Fruit fly (Drosophila melanogaster) whole organism, wandering third instar larva: Measurements from ENCODE around the gene CG32026.

Source experiments
- CG9705 ChIP-seq: fragments of 200-800 bp; sonication (Bioruptor generic); optimal IDR thresholded peaks from 2 replicates; lab custom pipeline; 2018; ENCODE audit warnings: missing biosample characterization, mild to moderate bottlenecking, missing genetic modification characterization
- Hr83 ChIP-seq: fragments of 200-300 bp; sonication (Bioruptor generic); optimal IDR thresholded peaks from 2 replicates; lab custom pipeline; 2016; ENCODE audit warnings: missing biosample characterization, mild to moderate bottlenecking, missing genetic modification characterization, moderate library complexity; ENCODE audit not compliant: poor library complexity, severe bottlenecking
- Jra ChIP-seq: sonication (Bioruptor generic); optimal IDR thresholded peaks from 2 replicates; lab custom pipeline; 2016; ENCODE audit warnings: missing biosample characterization, missing genetic modification characterization
- Mio ChIP-seq: sonication (Bioruptor generic); optimal IDR thresholded peaks from 2 replicates; lab custom pipeline; 2016; ENCODE audit warnings: missing biosample characterization, missing genetic modification characterization
- Vsx2 ChIP-seq: fragments of 200-300, 225-300 bp; sonication (Bioruptor generic); optimal IDR thresholded peaks from 2 replicates; lab custom pipeline; 2018; ENCODE audit warnings: missing biosample characterization, missing genetic modification characterization; ENCODE audit not compliant: partially characterized antibody
- dl ChIP-seq, 2 experiments: fragments of 175-275, 200-275 bp in 1 of 2; fragments of 200-275 bp in 1 of 2; sonication (Bioruptor generic); optimal IDR thresholded peaks; lab custom pipeline; 2018; ENCODE audit warnings: mild to moderate bottlenecking in 2 of 2, missing biosample characterization in 2 of 2, missing genetic modification characterization in 2 of 2, moderate library complexity in 2 of 2; ENCODE audit not compliant: partially characterized antibody in 2 of 2, insufficient read depth in 1 of 2
- dsf ChIP-seq: sonication (Bioruptor generic); optimal IDR thresholded peaks from 2 replicates; lab custom pipeline; 2016; ENCODE audit warnings: missing biosample characterization, missing genetic modification characterization, borderline replicate concordance
- ey ChIP-seq: fragments of 200-800 bp; sonication (Bioruptor generic); optimal IDR thresholded peaks from 2 replicates; lab custom pipeline; 2016; ENCODE audit warnings: missing biosample characterization, missing genetic modification characterization
- jim ChIP-seq: fragments of 175-275, 200-325 bp; sonication (Bioruptor generic); optimal IDR thresholded peaks from 2 replicates; lab custom pipeline; 2016; ENCODE audit warnings: missing biosample characterization, mild to moderate bottlenecking, missing genetic modification characterization
- pan ChIP-seq: fragments of >200 bp; optimal IDR thresholded peaks from 2 replicates; lab custom pipeline; 2017
- psq ChIP-seq: fragments of 200-800 bp; sonication (Bioruptor generic); optimal IDR thresholded peaks from 3 replicates; lab custom pipeline; 2017; ENCODE audit warnings: missing biosample characterization, mild to moderate bottlenecking, missing genetic modification characterization, moderate library complexity
- sage ChIP-seq: fragments of 200-800 bp; sonication (Bioruptor generic); optimal IDR thresholded peaks from 2 replicates; lab custom pipeline; 2016; ENCODE audit warnings: missing biosample characterization, mild to moderate bottlenecking, missing genetic modification characterization
- sv ChIP-seq: fragments of 200-800 bp; sonication (Bioruptor generic); optimal IDR thresholded peaks from 3 replicates; lab custom pipeline; 2016; ENCODE audit warnings: missing biosample characterization, missing genetic modification characterization
- woc ChIP-seq: sonication (Bioruptor generic); optimal IDR thresholded peaks from 2 replicates; lab custom pipeline; 2016; ENCODE audit warnings: missing biosample characterization, mild to moderate bottlenecking, missing genetic modification characterization

DNA sequence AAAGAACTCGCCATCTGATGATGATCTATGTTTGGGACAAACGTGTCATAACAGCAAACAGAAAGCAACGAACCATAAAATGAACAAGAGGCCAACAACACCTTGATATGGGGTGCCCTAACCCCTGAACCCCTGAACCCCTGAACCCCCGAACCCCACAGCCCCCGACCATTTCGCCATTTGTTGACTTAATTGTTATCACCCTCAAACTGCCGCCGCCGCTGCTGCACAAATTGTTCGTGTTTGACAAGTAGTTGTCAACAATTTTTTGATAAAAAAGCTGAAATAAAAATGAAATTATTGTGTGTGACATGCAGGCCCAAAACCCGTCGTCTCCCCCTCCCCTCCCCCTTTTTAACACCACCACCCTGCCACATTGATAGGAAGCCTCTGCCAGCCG is 36.8 kb downstream of the CG32026 start:
- no peak for TF ChIP-seq jim (GFP tag; lab: Kevin White, UChicago)
- TF ChIP-seq dl (GFP tag; optimal IDR thresholded peaks at IDR 0.05; lab: Kevin White, UChicago; ENCODE audit: insufficient read depth in 1 of 2, partially characterized antibody in 2 of 2), result no peak
- TF ChIP-seq Jra (GFP tag; lab: Kevin White, UChicago), result no peak
- no peak for TF ChIP-seq Hr83 (GFP tag; lab: Kevin White, UChicago)
- TF ChIP-seq dsf, result no peak
- TF ChIP-seq woc (GFP tag; lab: Kevin White, UChicago), result no peak
- TF ChIP-seq pan, result no peak
- no peak for TF ChIP-seq CG9705
- no peak for TF ChIP-seq psq (GFP tag; lab: Kevin White, UChicago)
- TF ChIP-seq Vsx2, result no peak
- no peak for TF ChIP-seq ey (GFP tag; lab: Kevin White, UChicago)
- no peak for TF ChIP-seq sv
- no peak for TF ChIP-seq sage (GFP tag; lab: Kevin White, UChicago)
- TF ChIP-seq Mio, result no peak
